Fruit fly (Drosophila melanogaster): ENCODE measurements around the gene S-Lap1.

The S-Lap1 gene

dm6 chr3L:8582105-8582707 is 34.8 kb upstream of the S-Lap1 start (continued):
- TF ChIP-seq CG2202 (tag; optimal IDR thresholded peaks at IDR 0.05): no peak
- no peak for TF ChIP-seq CG17568 (GFP tag; optimal IDR thresholded peaks at IDR 0.05)
- no peak for TF ChIP-seq Doc3 (GFP tag; IDR thresholded peaks at IDR 0.05; ENCODE audit: partially characterized antibody)
- peak; percentile 54; the same call in 1 of the 2 replicates for TF ChIP-seq CG7372 (GFP tag; IDR thresholded peaks at IDR 0.05)
- no peak for TF ChIP-seq vnd (GFP tag; IDR thresholded peaks at IDR 0.05; ENCODE audit: partially characterized antibody)
- TF ChIP-seq eyg (GFP tag; optimal IDR thresholded peaks at IDR 0.05): no peak
- no peak for TF ChIP-seq ato (GFP tag; IDR thresholded peaks at IDR 0.05; ENCODE audit: partially characterized antibody)
- TF ChIP-seq pho (GFP tag; optimal IDR thresholded peaks at IDR 0.05): no peak
- no peak for TF ChIP-seq hkb (optimal IDR thresholded peaks at IDR 0.05)
- 0 out of 2 replicates have a peak, but pooled peaks have one; percentile 27 for TF ChIP-seq hkb (GFP tag; IDR thresholded peaks at IDR 0.05)
- no peak for TF ChIP-seq nerfin-1 (tag; optimal IDR thresholded peaks at IDR 0.05)
- TF ChIP-seq CG30020 (tag; optimal IDR thresholded peaks at IDR 0.05): no peak
- no peak for TF ChIP-seq tll (GFP tag; optimal IDR thresholded peaks at IDR 0.05)
- TF ChIP-seq TFAM (GFP tag; optimal IDR thresholded peaks at IDR 0.05): no peak
- TF ChIP-seq CG10274 (GFP tag; optimal IDR thresholded peaks at IDR 0.05): no peak
- TF ChIP-seq CG10543 (GFP tag; optimal IDR thresholded peaks at IDR 0.05): peak; percentile 23
- no peak for TF ChIP-seq pan (optimal IDR thresholded peaks at IDR 0.05)
- TF ChIP-seq pan (GFP tag; optimal IDR thresholded peaks at IDR 0.05 in 1 of 2, IDR thresholded peaks at IDR 0.05 in 1 of 2): peak in 1 of 2 experiments; percentile 5
- peak; percentile 12; the same call in 1 of the 2 replicates for TF ChIP-seq Adf1 (GFP tag; IDR thresholded peaks at IDR 0.05)
- TF ChIP-seq Ada2b (GFP tag; IDR thresholded peaks at IDR 0.05): no peak
- TF ChIP-seq CG1602 (GFP tag; optimal IDR thresholded peaks at IDR 0.05): no peak

- TF ChIP-seq CG14050 (GFP tag; IDR thresholded peaks at IDR 0.05) (no peak), wdn (GFP tag; IDR thresholded peaks at IDR 0.05) (peak; percentile 25; the same call in 1 of the 2 replicates), ro (GFP tag; IDR thresholded peaks at IDR 0.05) (no peak), schlank (tag; optimal IDR thresholded peaks at IDR 0.05) (peak; percentile 57), CG15073 (GFP tag; optimal IDR thresholded peaks at IDR 0.05) (no peak), Sin3A (optimal IDR thresholded peaks at IDR 0.05) (no peak), dan (GFP tag; IDR thresholded peaks at IDR 0.05) (no peak), cas (GFP tag; IDR thresholded peaks at IDR 0.05) (no peak), CG11695 (GFP tag; IDR thresholded peaks at IDR 0.05) (0 out of 3 replicates have a peak, but pooled peaks have one; percentile 25), Ada2b (GFP tag; IDR thresholded peaks at IDR 0.05) (no peak), CG15514 (GFP tag; optimal IDR thresholded peaks at IDR 0.05) (peak; percentile 68), CG12104 (GFP tag; optimal IDR thresholded peaks at IDR 0.05) (peak; percentile 8), CG6854 (GFP tag; optimal IDR thresholded peaks at IDR 0.05) (peak; percentile 71), Mes4 (GFP tag; optimal IDR thresholded peaks at IDR 0.05) (peak; percentile 11), eyg (GFP tag; optimal IDR thresholded peaks at IDR 0.05) (peak; percentile 14), CG10462 (GFP tag; optimal IDR thresholded peaks at IDR 0.05) (no peak), tio (GFP tag; optimal IDR thresholded peaks at IDR 0.05) (peak; percentile 45), CG9437 (GFP tag; optimal IDR thresholded peaks at IDR 0.05) (no peak), CG7271 (tag; optimal IDR thresholded peaks at IDR 0.05) (no peak), ara (GFP tag; IDR thresholded peaks at IDR 0.05) (no peak), HLH4C (GFP tag; IDR thresholded peaks at IDR 0.05; ENCODE audit: partially characterized antibody) (no peak), Stat92E (GFP tag; optimal IDR thresholded peaks at IDR 0.05) (no peak), CG6689 (GFP tag; IDR thresholded peaks at IDR 0.05) (no peak), jing (GFP tag; optimal IDR thresholded peaks at IDR 0.05) (no peak), caup (GFP tag; optimal IDR thresholded peaks at IDR 0.05; ENCODE audit: severe bottlenecking) (peak; percentile 69), BtbVII (GFP tag; optimal IDR thresholded peaks at IDR 0.05) (peak; percentile 41), wek (GFP tag; optimal IDR thresholded peaks at IDR 0.05) (peak; percentile 68), E2f2 (GFP tag; IDR thresholded peaks at IDR 0.05) (no peak), stwl (tag; optimal IDR thresholded peaks at IDR 0.05) (no peak), Meics (GFP tag; optimal IDR thresholded peaks at IDR 0.05) (peak; percentile 58), CG17802 (tag; optimal IDR thresholded peaks at IDR 0.05) (no peak)
Observed at dm6 chr3L:8584086-8584485, 32.9 kb upstream of the S-Lap1 start.

All from whole organism, embryonic.